Worm (Caenorhabditis elegans) whole organism, L3 larva: ENCODE measurements around the gene chch-3.

ENCODE experiments used
- R02D3.7 ChIP-seq: fragments of 150-350 bp; optimal IDR thresholded peaks from 2 replicates; lab custom pipeline; 2014; ENCODE audit warnings: missing biosample characterization, missing genetic modification characterization
- ZK546.5 ChIP-seq: sonication (generic microtip); optimal IDR thresholded peaks from 2 replicates; lab custom pipeline; 2017; ENCODE audit warnings: missing biosample characterization, missing genetic modification characterization
- ama-1 ChIP-seq: fragments of 150-350 bp; optimal IDR thresholded peaks from 2 replicates; lab custom pipeline; 2018
- ceh-16 ChIP-seq: sonication (generic microtip); optimal IDR thresholded peaks from 2 replicates; lab custom pipeline; 2017; ENCODE audit warnings: missing biosample characterization, missing genetic modification characterization
- ceh-28 ChIP-seq: fragments of 150-350 bp; optimal IDR thresholded peaks from 2 replicates; lab custom pipeline; 2014; ENCODE audit warnings: missing biosample characterization, missing genetic modification reagents, missing genetic modification characterization
- ceh-82 ChIP-seq: fragments of 150-350 bp; optimal IDR thresholded peaks from 2 replicates; lab custom pipeline; 2014; ENCODE audit warnings: missing biosample characterization, missing genetic modification characterization
- ceh-9 ChIP-seq: sonication (generic microtip); optimal IDR thresholded peaks from 2 replicates; lab custom pipeline; 2018; ENCODE audit warnings: missing biosample characterization, missing genetic modification characterization
- daf-12 ChIP-seq: fragments of 150-350 bp; optimal IDR thresholded peaks from 2 replicates; lab custom pipeline; 2014; ENCODE audit warnings: missing biosample characterization, missing genetic modification reagents, missing genetic modification characterization
- egl-27 ChIP-seq: sonication (generic microtip); optimal IDR thresholded peaks from 4 replicates; lab custom pipeline; 2017; ENCODE audit warnings: missing biosample characterization, missing genetic modification reagents, missing genetic modification characterization
- egl-5 ChIP-seq: fragments of 150-350 bp; optimal IDR thresholded peaks from 2 replicates; lab custom pipeline; 2017; ENCODE audit warnings: missing biosample characterization, missing genetic modification reagents, missing genetic modification characterization, inconsistent platforms
- elt-1 ChIP-seq: fragments of 150-350 bp; optimal IDR thresholded peaks from 2 replicates; lab custom pipeline; 2014; ENCODE audit warnings: missing biosample characterization, missing genetic modification characterization
- fkh-10 ChIP-seq: sonication (generic microtip); optimal IDR thresholded peaks from 2 replicates; lab custom pipeline; 2017; ENCODE audit warnings: missing biosample characterization, missing genetic modification reagents, missing genetic modification characterization
- fkh-2 ChIP-seq: fragments of 150-350 bp; optimal IDR thresholded peaks from 2 replicates; lab custom pipeline; 2014; ENCODE audit warnings: missing biosample characterization, missing genetic modification reagents, missing genetic modification characterization
- fos-1 ChIP-seq: fragments of 150-350 bp; optimal IDR thresholded peaks from 2 replicates; lab custom pipeline; 2014; ENCODE audit warnings: missing biosample characterization, missing genetic modification characterization
- hmg-11 ChIP-seq: sonication (generic microtip); optimal IDR thresholded peaks from 2 replicates; lab custom pipeline; 2016; ENCODE audit warnings: missing genetic modification characterization, missing compliant biosample characterization
- jun-1 ChIP-seq: fragments of 150-350 bp; optimal IDR thresholded peaks from 2 replicates; lab custom pipeline; 2014; ENCODE audit warnings: missing biosample characterization, missing genetic modification reagents, missing genetic modification characterization
- lin-15B ChIP-seq: fragments of 150-350 bp; optimal IDR thresholded peaks from 2 replicates; lab custom pipeline; 2014; ENCODE audit warnings: missing biosample characterization, missing genetic modification characterization
- lin-39 ChIP-seq: fragments of 150-350 bp; optimal IDR thresholded peaks from 2 replicates; lab custom pipeline; 2018; ENCODE audit warnings: missing biosample characterization, missing genetic modification reagents, missing genetic modification characterization
- lsy-12 ChIP-seq: sonication (generic microtip); optimal IDR thresholded peaks from 2 replicates; lab custom pipeline; 2016; ENCODE audit warnings: mild to moderate bottlenecking, missing genetic modification characterization, missing compliant biosample characterization
- mdl-1 ChIP-seq: fragments of 150-350 bp; optimal IDR thresholded peaks from 2 replicates; lab custom pipeline; 2014; ENCODE audit warnings: missing biosample characterization, missing genetic modification characterization
- nfya-1 ChIP-seq: sonication (generic microtip); optimal IDR thresholded peaks from 2 replicates; lab custom pipeline; 2017; ENCODE audit warnings: missing genetic modification characterization, mild to moderate bottlenecking, missing compliant biosample characterization, antibody characterized with exemption, moderate library complexity; ENCODE audit not compliant: insufficient read depth
- nhr-11 ChIP-seq: fragments of 150-350 bp; optimal IDR thresholded peaks from 2 replicates; lab custom pipeline; 2014; ENCODE audit warnings: missing biosample characterization, missing genetic modification characterization
- nhr-12 ChIP-seq: fragments of 150-350 bp; optimal IDR thresholded peaks from 2 replicates; lab custom pipeline; 2014; ENCODE audit warnings: missing biosample characterization, missing genetic modification characterization
- nhr-237 ChIP-seq: fragments of 150-350 bp; optimal IDR thresholded peaks from 2 replicates; lab custom pipeline; 2014; ENCODE audit warnings: missing biosample characterization, missing genetic modification characterization
- nhr-25 ChIP-seq: sonication (generic microtip); optimal IDR thresholded peaks from 2 replicates; lab custom pipeline; 2017; ENCODE audit warnings: missing biosample characterization, missing genetic modification characterization
- nhr-67 ChIP-seq: fragments of 150-350 bp; optimal IDR thresholded peaks from 2 replicates; lab custom pipeline; 2014; ENCODE audit warnings: missing biosample characterization, missing genetic modification characterization
- nhr-76 ChIP-seq: fragments of 150-350 bp; sonication (generic microtip); optimal IDR thresholded peaks from 5 replicates; lab custom pipeline; 2014; ENCODE audit warnings: missing biosample characterization, missing genetic modification characterization
- nhr-77 ChIP-seq: fragments of 150-350 bp; optimal IDR thresholded peaks from 2 replicates; lab custom pipeline; 2014; ENCODE audit warnings: missing biosample characterization, missing genetic modification characterization
- sea-2 ChIP-seq: fragments of 150-350 bp; sonication (generic microtip); optimal IDR thresholded peaks from 4 replicates; lab custom pipeline; 2014; ENCODE audit warnings: missing biosample characterization, missing genetic modification reagents, missing genetic modification characterization
- snpc-4 ChIP-seq: fragments of 150-350 bp; optimal IDR thresholded peaks from 2 replicates; lab custom pipeline; 2014; ENCODE audit warnings: missing biosample characterization, missing genetic modification characterization
- tbx-2 ChIP-seq: sonication (generic microtip); optimal IDR thresholded peaks from 2 replicates; lab custom pipeline; 2016; ENCODE audit warnings: mild to moderate bottlenecking, missing genetic modification characterization, missing compliant biosample characterization
- unc-62 ChIP-seq: fragments of 150-350 bp; sonication (generic microtip); optimal IDR thresholded peaks from 4 replicates; lab custom pipeline; 2014; ENCODE audit warnings: missing biosample characterization, missing genetic modification reagents, missing genetic modification characterization
- zag-1 ChIP-seq: fragments of 150-350 bp; optimal IDR thresholded peaks from 2 replicates; lab custom pipeline; 2014; ENCODE audit warnings: missing biosample characterization, missing genetic modification characterization
- ztf-11 ChIP-seq: fragments of 150-350 bp; optimal IDR thresholded peaks from 2 replicates; lab custom pipeline; 2014; ENCODE audit warnings: missing biosample characterization, missing genetic modification characterization
- ztf-4 ChIP-seq: fragments of 150-350 bp; optimal IDR thresholded peaks from 2 replicates; lab custom pipeline; 2014; ENCODE audit warnings: missing biosample characterization, missing genetic modification characterization

chch-3 gene

ce11 chrII:9398370-9398901 is 18.4 kb upstream of the chch-3 start, which contains the start of the genes Y51B9A.14 and Y51B9A.8:
Gene Y51B9A.14, minus strand, starts transcription at chrII:9398470.
Gene Y51B9A.8, plus strand, starts transcription at chrII:9398851.
- TF ChIP-seq fkh-2 (tag; lab: Kevin White, UChicago), result no peak
- TF ChIP-seq daf-12 (tag; lab: Kevin White, UChicago), result no peak
- TF ChIP-seq lin-39 (tag; lab: Kevin White, UChicago), result no peak
- TF ChIP-seq elt-1 (tag; lab: Kevin White, UChicago), result no peak
- TF ChIP-seq nhr-25, result no peak
- TF ChIP-seq nhr-12 (tag; lab: Kevin White, UChicago), result no peak
- TF ChIP-seq sea-2 (GFP tag; lab: Kevin White, UChicago), result no peak
- no peak for TF ChIP-seq ztf-4
- TF ChIP-seq hmg-11, result no peak

- TF ChIP-seq nhr-11 (tag; lab: Kevin White, UChicago) (no peak), lin-39 (tag; lab: Kevin White, UChicago) (no peak), fkh-10 (GFP tag; lab: Kevin White, UChicago) (no peak)
These were observed 17.1 kb upstream of the chch-3 start, which contains the start of gene Y51B9A.7 for ce11 chrII:9399746-9400145. Gene Y51B9A.7, plus strand, starts transcription at chrII:9400046.

ce11 chrII:9403087-9403486 is 13.7 kb upstream of the chch-3 start, which contains the start of gene Y51B9A.6:
Gene Y51B9A.6, minus strand, starts transcription at chrII:9403187.
- TF ChIP-seq daf-12 (tag; lab: Kevin White, UChicago), result no peak
- no peak for TF ChIP-seq nhr-25
- TF ChIP-seq ceh-16, result no peak
- no peak for TF ChIP-seq nhr-12 (tag; lab: Kevin White, UChicago)
- TF ChIP-seq unc-62, result no peak
- TF ChIP-seq zag-1 (tag; lab: Kevin White, UChicago), result no peak
- TF ChIP-seq nfya-1 (tag; lab: Kevin White, UChicago), result no peak
- TF ChIP-seq fkh-10 (GFP tag; lab: Kevin White, UChicago), result no peak
- no peak for TF ChIP-seq nhr-237 (tag; lab: Kevin White, UChicago)
- TF ChIP-seq ztf-11, result no peak
- TF ChIP-seq nhr-76 (tag; lab: Kevin White, UChicago), result no peak
- TF ChIP-seq tbx-2, result no peak
- no peak for TF ChIP-seq ceh-82 (tag; lab: Kevin White, UChicago)
- TF ChIP-seq egl-5 (tag; lab: Kevin White, UChicago), result no peak
- TF ChIP-seq ceh-9 (tag; lab: Kevin White, UChicago), result no peak
- no peak for TF ChIP-seq ZK546.5 (tag; lab: Kevin White, UChicago)
- TF ChIP-seq mdl-1, result no peak
- no peak for TF ChIP-seq snpc-4 (tag; lab: Kevin White, UChicago)
- TF ChIP-seq nhr-11 (tag; lab: Kevin White, UChicago), result no peak

- TF ChIP-seq ceh-28 (tag; lab: Kevin White, UChicago), result no peak
- TF ChIP-seq ama-1, result no peak
- no peak for TF ChIP-seq nhr-11 (tag; lab: Kevin White, UChicago)
- no peak for TF ChIP-seq jun-1
- TF ChIP-seq ztf-4, result no peak
- TF ChIP-seq lin-15B (tag; lab: Kevin White, UChicago), result no peak
- TF ChIP-seq ceh-9 (tag; lab: Kevin White, UChicago), result no peak
- no peak for TF ChIP-seq fos-1 (tag; lab: Kevin White, UChicago)
- no peak for TF ChIP-seq nhr-12 (tag; lab: Kevin White, UChicago)
- no peak for TF ChIP-seq ztf-11
- TF ChIP-seq fkh-2 (tag; lab: Kevin White, UChicago), result no peak
- TF ChIP-seq snpc-4 (tag; lab: Kevin White, UChicago), result no peak
- TF ChIP-seq nfya-1 (tag; lab: Kevin White, UChicago), result no peak
- TF ChIP-seq egl-27 (tag; lab: Kevin White, UChicago), result no peak
- no peak for TF ChIP-seq nhr-76 (tag; lab: Kevin White, UChicago)
- TF ChIP-seq nhr-77 (tag; lab: Kevin White, UChicago), result no peak
- TF ChIP-seq tbx-2, result no peak
- TF ChIP-seq zag-1 (tag; lab: Kevin White, UChicago), result no peak
- TF ChIP-seq lsy-12 (tag; lab: Kevin White, UChicago), result no peak
- TF ChIP-seq, all 47 proteins: peak for 0
These were observed 13.0 kb upstream of the chch-3 start, which contains the start of gene Y51B9A.5 for ce11 chrII:9403846-9404245. Gene Y51B9A.5, plus strand, starts transcription at chrII:9404146.

- TF ChIP-seq fos-1 (tag; lab: Kevin White, UChicago) (no peak), nhr-67 (tag; lab: Kevin White, UChicago) (no peak), R02D3.7 (tag; lab: Kevin White, UChicago) (no peak), lin-15B (tag; lab: Kevin White, UChicago) (no peak)
These were observed 9.8 kb upstream of the chch-3 start, which contains the start of gene mpz-6 for ce11 chrII:9407020-9407419. Gene mpz-6, minus strand, starts transcription at chrII:9407120.
